Worm (Caenorhabditis elegans): ENCODE results near the gene ZK105.8.

Gene ZK105.8

ce11 chrV:7713691-7714090 lies 10.6 kb upstream of the ZK105.8 start, which contains the start of gene ZK105.1:
Gene ZK105.1, plus strand, starts transcription at chrV:7713991.
- TF ChIP-seq mls-2 (tag; optimal IDR thresholded peaks at IDR 0.05) = no peak
- no peak for TF ChIP-seq nhr-12 (tag; optimal IDR thresholded peaks at IDR 0.05)
- no peak for TF ChIP-seq pha-4 (tag; optimal IDR thresholded peaks at IDR 0.05)
- no peak for TF ChIP-seq bed-3 (GFP tag; optimal IDR thresholded peaks at IDR 0.05)
- TF ChIP-seq snpc-4 (tag; optimal IDR thresholded peaks at IDR 0.05) = no peak
- no peak for TF ChIP-seq elt-1 (tag; optimal IDR thresholded peaks at IDR 0.05; ENCODE audit: borderline replicate concordance, insufficient read depth)
- no peak for TF ChIP-seq tbx-8 (GFP tag; optimal IDR thresholded peaks at IDR 0.05)
- TF ChIP-seq nhr-2 (tag; optimal IDR thresholded peaks at IDR 0.05) = no peak
- no peak for TF ChIP-seq drap-1 (GFP tag; optimal IDR thresholded peaks at IDR 0.05)

- TF ChIP-seq sem-2 (GFP tag; optimal IDR thresholded peaks at IDR 0.05) = no peak
Observed at ce11 chrV:7716034-7716433, 8.3 kb upstream of the ZK105.8 start, which contains the start of gene ZK105.12. Gene ZK105.12, minus strand, starts transcription at chrV:7716134.

- TF ChIP-seq ham-2 (GFP tag; optimal IDR thresholded peaks at IDR 0.05) (no peak), elt-3 (tag; optimal IDR thresholded peaks at IDR 0.05) (no peak), nhr-28 (tag; optimal IDR thresholded peaks at IDR 0.05) (no peak), blmp-1 (tag; optimal IDR thresholded peaks at IDR 0.05) (no peak), drap-1 (GFP tag; optimal IDR thresholded peaks at IDR 0.05) (no peak), nhr-76 (tag; optimal IDR thresholded peaks at IDR 0.05) (no peak), sptf-1 (tag; optimal IDR thresholded peaks at IDR 0.05) (no peak), ceh-39 (tag; optimal IDR thresholded peaks at IDR 0.05) (no peak), elt-1 (tag; optimal IDR thresholded peaks at IDR 0.05; ENCODE audit: borderline replicate concordance, insufficient read depth) (no peak), lsy-2 (tag; optimal IDR thresholded peaks at IDR 0.05) (no peak), unc-120 (tag; optimal IDR thresholded peaks at IDR 0.05; ENCODE audit: poor library complexity, severe bottlenecking) (no peak), sem-2 (GFP tag; optimal IDR thresholded peaks at IDR 0.05) (no peak), unc-39 (tag; optimal IDR thresholded peaks at IDR 0.05) (no peak), mab-5 (tag; optimal IDR thresholded peaks at IDR 0.05) (no peak), lin-13 (tag; optimal IDR thresholded peaks at IDR 0.05) (no peak), pha-4 (tag; optimal IDR thresholded peaks at IDR 0.05) (no peak), zip-8 (tag; optimal IDR thresholded peaks at IDR 0.05) (no peak)
Observed at ce11 chrV:7717629-7718028, 6.7 kb upstream of the ZK105.8 start, which contains the start of gene ZK105.5. Gene ZK105.5, minus strand, starts transcription at chrV:7717729.

ce11 chrV:7721945-7722344 lies 2.3 kb upstream of the ZK105.8 start, which contains the start of gene ZK105.14:
Gene ZK105.14, minus strand, starts transcription at chrV:7722045.
- TF ChIP-seq pha-4 (tag; optimal IDR thresholded peaks at IDR 0.05) (no peak), ham-2 (GFP tag; optimal IDR thresholded peaks at IDR 0.05) (no peak), mep-1 (tag; optimal IDR thresholded peaks at IDR 0.05) (no peak), hlh-1 (tag; optimal IDR thresholded peaks at IDR 0.05) (no peak), nhr-28 (tag; optimal IDR thresholded peaks at IDR 0.05) (no peak), drap-1 (GFP tag; optimal IDR thresholded peaks at IDR 0.05) (no peak), ceh-43 (GFP tag; optimal IDR thresholded peaks at IDR 0.05) (no peak), ceh-83 (GFP tag; optimal IDR thresholded peaks at IDR 0.05) (no peak), blmp-1 (tag; optimal IDR thresholded peaks at IDR 0.05) (no peak), mls-2 (tag; optimal IDR thresholded peaks at IDR 0.05) (no peak), lin-13 (tag; optimal IDR thresholded peaks at IDR 0.05) (no peak), bed-3 (GFP tag; optimal IDR thresholded peaks at IDR 0.05) (no peak)

DNA sequence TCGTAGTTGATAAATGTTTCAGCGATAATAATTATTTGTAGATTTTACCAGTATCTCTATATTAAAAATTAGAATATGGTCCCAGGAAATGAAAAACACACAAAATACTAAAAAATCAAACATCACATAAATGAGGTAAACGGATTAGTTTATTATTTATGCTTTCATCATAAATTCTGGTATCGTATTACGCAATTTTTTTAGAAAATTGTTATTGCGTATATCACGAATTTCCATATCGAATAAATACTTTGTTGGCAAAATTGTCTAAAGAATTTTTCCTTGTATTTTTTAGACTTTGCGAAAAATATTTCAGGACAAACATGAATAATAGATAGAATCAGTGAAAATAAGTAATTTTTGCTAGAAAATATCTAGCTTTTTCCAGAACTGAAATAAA lies 1.9 kb downstream of the ZK105.8 start:
- TF ChIP-seq zip-8 (tag; optimal IDR thresholded peaks at IDR 0.05) (peak; percentile 68), ztf-11 (tag; optimal IDR thresholded peaks at IDR 0.05) (no peak), blmp-1 (tag; optimal IDR thresholded peaks at IDR 0.05) (no peak)

DNA sequence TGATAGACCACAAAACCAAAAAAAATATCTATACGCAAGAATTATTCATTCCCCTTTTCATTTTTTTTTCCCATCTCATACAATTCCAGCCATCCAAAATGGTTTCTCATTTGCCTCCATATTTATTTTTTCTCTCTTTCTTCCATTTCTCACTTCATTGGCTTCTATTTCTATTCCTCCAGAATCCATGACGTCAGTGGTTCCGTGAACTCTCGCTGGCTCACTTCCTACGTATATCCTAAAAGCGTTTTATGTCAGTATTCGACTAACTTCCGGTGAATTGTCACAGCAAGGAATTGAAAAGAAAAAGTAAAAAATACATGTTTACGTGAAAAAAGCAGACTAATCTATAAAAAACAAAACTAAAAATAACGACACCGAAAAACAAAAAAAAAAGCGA lies 2.6 kb downstream of the ZK105.8 start:
- no peak for TF ChIP-seq pha-4 (tag; optimal IDR thresholded peaks at IDR 0.05)
- TF ChIP-seq nhr-76 (tag; optimal IDR thresholded peaks at IDR 0.05) = no peak
- no peak for TF ChIP-seq M03D4.4 (tag; optimal IDR thresholded peaks at IDR 0.05)
- TF ChIP-seq blmp-1 (tag; optimal IDR thresholded peaks at IDR 0.05) = no peak
- no peak for TF ChIP-seq lsy-2 (tag; optimal IDR thresholded peaks at IDR 0.05)
- TF ChIP-seq nhr-12 (tag; optimal IDR thresholded peaks at IDR 0.05) = no peak
- no peak for TF ChIP-seq ceh-39 (tag; optimal IDR thresholded peaks at IDR 0.05)
- no peak for TF ChIP-seq bed-3 (GFP tag; optimal IDR thresholded peaks at IDR 0.05)
- TF ChIP-seq drap-1 (GFP tag; optimal IDR thresholded peaks at IDR 0.05) = no peak
- no peak for TF ChIP-seq ham-2 (GFP tag; optimal IDR thresholded peaks at IDR 0.05)
- TF ChIP-seq lin-32 (GFP tag; optimal IDR thresholded peaks at IDR 0.05) = no peak
- TF ChIP-seq lin-13 (tag; optimal IDR thresholded peaks at IDR 0.05) = no peak
- TF ChIP-seq cnd-1 (tag; optimal IDR thresholded peaks at IDR 0.05) = no peak
- no peak for TF ChIP-seq elt-1 (tag; optimal IDR thresholded peaks at IDR 0.05; ENCODE audit: borderline replicate concordance, insufficient read depth)
- TF ChIP-seq nhr-28 (tag; optimal IDR thresholded peaks at IDR 0.05) = no peak
- TF ChIP-seq unc-120 (tag; optimal IDR thresholded peaks at IDR 0.05; ENCODE audit: poor library complexity, severe bottlenecking) = no peak
- TF ChIP-seq nhr-237 (tag; optimal IDR thresholded peaks at IDR 0.05) = no peak

All from whole organism, mixed stage, embryonic.